Worm (Caenorhabditis elegans): ENCODE results near the gene Y41C4A.12.
A peak's percentile ranks its signal among the peaks of the same experiment; 100 is the strongest.

Gene Y41C4A.12

DNA sequence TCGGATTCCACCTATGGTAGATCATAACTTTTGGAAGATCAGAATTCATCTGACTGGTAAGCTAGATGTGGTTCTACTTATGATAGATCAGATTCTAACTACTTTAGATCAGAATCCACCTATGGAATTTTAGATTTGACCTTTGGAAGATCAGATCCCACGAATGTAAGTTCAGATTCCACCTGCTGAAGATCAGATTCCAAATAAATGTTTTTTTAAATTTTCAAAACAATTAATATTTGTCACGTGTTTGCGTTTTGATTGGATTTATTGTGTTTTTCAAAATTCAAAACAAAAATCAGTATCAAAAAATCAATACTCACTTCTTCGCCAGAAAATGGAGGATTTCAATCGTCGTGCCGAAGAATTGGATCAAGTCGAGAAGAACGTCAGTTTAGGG, 27.9 kb downstream of the Y41C4A.12 start, which contains the start of gene Y41C4A.7:
Gene Y41C4A.7 (plus strand): TSS at position 301 of the 400 bp plus-strand sequence.
- TF ChIP-seq dao-5 (tag; optimal IDR thresholded peaks at IDR 0.05): no peak
- no peak for TF ChIP-seq W03F9.2 (tag; optimal IDR thresholded peaks at IDR 0.05)
- no peak for TF ChIP-seq him-1 (tag; optimal IDR thresholded peaks at IDR 0.05)

DNA sequence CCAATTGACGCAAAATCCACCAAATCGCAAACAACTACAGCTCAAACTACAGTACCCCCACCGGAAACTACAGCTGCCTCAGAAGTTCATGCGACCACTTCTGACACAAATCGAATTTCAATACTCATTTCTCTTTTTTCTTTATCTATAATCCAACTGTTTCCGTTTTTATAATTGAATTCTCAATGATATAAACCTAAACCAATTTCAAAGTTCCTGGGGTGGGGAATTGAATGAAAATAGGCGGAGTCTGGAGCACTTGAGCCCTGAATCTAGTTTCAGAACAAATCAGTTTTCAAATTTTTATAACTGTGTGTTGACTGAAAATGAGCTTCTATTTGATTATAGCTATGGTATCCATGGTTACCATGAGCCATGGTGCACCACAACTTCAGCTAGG, 30.2 kb downstream of the Y41C4A.12 start, which contains the start of gene Y41C4A.6:
Gene Y41C4A.6 (plus strand): TSS at position 301 of the 400 bp plus-strand sequence.
- TF ChIP-seq dao-5 (tag; optimal IDR thresholded peaks at IDR 0.05) (no peak), him-1 (tag; optimal IDR thresholded peaks at IDR 0.05) (no peak), W03F9.2 (tag; optimal IDR thresholded peaks at IDR 0.05) (no peak)

DNA sequence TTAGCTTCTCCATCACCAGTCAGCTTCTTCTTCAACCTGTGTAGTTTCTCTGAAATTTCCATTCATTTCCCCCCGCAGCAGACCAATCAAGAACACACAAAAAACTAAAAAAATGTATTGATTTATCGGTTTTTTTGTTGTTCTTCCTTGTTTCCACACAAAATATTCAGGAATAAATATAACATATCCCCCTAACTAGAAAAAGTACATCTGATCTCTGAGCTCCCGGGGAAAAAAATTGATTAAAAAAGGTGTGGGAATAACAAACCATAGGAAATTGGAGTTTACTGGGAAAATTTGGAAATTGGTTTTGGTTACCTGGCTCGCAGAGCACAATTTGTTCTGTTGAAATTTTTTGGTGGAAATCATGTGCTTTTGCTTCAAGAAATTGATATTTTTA, 31.5 kb downstream of the Y41C4A.12 start, which contains the start of gene Y41C4A.22:
Gene Y41C4A.22 (plus strand): TSS at position 301 of the 400 bp plus-strand sequence.
- TF ChIP-seq dao-5 (tag; optimal IDR thresholded peaks at IDR 0.05): no peak
- TF ChIP-seq W03F9.2 (tag; optimal IDR thresholded peaks at IDR 0.05): no peak
- TF ChIP-seq him-1 (tag; optimal IDR thresholded peaks at IDR 0.05): no peak

DNA sequence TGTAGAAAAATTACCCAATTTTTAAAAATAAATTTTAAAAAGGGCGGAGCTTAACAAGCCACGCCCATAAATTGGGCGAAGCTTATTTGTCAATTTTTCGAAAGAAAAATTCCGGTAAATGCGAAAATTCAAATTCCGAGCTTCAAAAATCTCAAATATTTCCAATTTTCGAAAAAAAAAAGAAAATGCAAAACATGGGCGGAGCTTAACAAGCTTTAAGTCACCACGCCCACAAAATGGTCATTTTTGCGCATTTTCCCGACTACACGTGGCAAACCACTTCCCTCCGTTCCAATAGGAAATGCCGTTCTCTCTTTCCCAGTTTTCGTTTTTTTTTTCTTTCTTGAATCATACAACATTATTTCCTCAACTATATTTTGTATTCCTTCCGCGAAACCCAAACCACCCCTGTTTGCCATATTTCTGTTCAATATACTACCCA, 32.0 kb downstream of the Y41C4A.12 start:
- TF ChIP-seq W03F9.2 (tag; optimal IDR thresholded peaks at IDR 0.05): no peak
- no peak for TF ChIP-seq him-1 (tag; optimal IDR thresholded peaks at IDR 0.05)
- TF ChIP-seq dao-5 (tag; optimal IDR thresholded peaks at IDR 0.05): no peak

DNA sequence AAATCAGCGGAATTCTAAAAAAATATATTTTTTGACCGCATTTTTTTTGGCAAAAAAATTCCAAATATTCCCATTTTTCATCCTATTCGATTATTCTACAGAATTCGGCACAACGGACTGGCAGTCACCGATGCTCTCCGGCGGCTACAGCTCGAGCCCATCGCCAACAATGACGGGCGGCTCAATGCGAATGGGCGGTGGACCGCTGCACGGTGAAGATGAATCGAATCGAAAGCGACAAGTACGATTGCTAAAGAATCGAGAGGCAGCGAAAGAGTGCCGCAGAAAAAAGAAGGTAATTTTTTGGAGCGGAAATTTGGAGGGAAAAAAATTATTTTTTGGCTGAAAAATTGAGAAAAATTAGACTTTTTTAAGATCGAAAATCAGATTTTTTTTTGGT, 34.1 kb downstream of the Y41C4A.12 start:
- TF ChIP-seq dao-5 (tag; optimal IDR thresholded peaks at IDR 0.05): no peak
- no peak for TF ChIP-seq him-1 (tag; optimal IDR thresholded peaks at IDR 0.05)
- TF ChIP-seq W03F9.2 (tag; optimal IDR thresholded peaks at IDR 0.05): no peak

DNA sequence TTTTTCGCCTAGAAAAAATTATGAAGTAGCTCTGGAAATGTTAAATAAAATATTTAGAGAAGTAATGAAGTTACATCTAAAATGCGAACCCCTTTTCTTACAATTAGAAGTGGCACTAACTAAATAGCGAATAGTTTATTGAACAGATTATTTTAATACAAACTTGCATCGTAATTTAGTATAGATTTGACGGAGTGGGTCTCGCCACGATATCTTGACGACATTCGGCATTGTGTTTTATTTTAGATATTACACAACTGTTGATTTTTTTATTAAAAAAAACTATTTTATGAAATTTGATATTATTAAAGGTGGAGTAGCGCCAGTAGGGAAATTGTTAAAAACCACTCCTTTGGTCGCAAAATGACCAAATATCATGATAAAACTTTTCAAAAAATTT, 36.6 kb downstream of the Y41C4A.12 start:
- TF ChIP-seq him-1 (tag; optimal IDR thresholded peaks at IDR 0.05) (no peak), dao-5 (tag; optimal IDR thresholded peaks at IDR 0.05) (no peak), W03F9.2 (tag; optimal IDR thresholded peaks at IDR 0.05) (no peak)

DNA sequence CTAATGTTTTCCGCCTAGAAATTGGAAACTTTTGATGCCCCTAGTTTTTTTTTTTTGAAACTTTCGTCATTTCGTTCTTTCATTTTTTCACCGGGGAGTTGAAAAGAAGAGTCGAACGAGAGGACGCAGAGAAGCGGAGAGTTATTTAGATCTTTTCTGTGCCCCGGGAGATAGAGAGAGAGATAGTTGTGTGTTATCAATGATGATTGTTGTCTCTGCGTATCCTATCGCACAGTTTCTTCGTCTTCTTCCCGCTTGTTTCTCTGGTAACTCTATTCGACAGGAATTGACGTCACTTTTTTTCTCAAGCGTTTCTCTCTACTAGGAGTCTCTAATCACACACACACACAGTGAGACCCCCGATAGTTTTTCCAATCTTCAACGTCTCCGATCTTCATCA, 37.2 kb downstream of the Y41C4A.12 start:
- TF ChIP-seq W03F9.2 (tag; optimal IDR thresholded peaks at IDR 0.05): peak; percentile 48
- TF ChIP-seq him-1 (tag; optimal IDR thresholded peaks at IDR 0.05): no peak

DNA sequence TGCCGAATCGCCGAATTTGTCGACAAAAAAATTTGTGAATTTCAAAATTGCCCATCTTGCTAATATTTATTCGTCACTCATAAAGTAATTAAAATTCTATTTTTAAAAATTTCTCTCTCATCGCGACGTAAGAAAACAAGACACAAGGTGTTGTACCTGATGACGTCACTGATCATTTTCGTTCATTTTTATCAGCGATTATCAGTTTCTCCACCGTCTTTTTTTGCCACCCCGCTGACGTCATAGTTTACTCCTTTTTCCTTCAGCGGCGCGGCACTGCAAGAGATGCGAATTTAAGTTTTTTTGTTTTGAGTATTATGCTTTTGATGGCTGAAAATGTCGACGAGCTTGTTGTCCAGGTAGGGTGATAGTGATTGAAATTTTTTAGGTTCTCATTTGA, 41.7 kb downstream of the Y41C4A.12 start:
- no peak for TF ChIP-seq him-1 (tag; optimal IDR thresholded peaks at IDR 0.05)
- TF ChIP-seq dao-5 (tag; optimal IDR thresholded peaks at IDR 0.05): no peak
- TF ChIP-seq W03F9.2 (tag; optimal IDR thresholded peaks at IDR 0.05): no peak

DNA sequence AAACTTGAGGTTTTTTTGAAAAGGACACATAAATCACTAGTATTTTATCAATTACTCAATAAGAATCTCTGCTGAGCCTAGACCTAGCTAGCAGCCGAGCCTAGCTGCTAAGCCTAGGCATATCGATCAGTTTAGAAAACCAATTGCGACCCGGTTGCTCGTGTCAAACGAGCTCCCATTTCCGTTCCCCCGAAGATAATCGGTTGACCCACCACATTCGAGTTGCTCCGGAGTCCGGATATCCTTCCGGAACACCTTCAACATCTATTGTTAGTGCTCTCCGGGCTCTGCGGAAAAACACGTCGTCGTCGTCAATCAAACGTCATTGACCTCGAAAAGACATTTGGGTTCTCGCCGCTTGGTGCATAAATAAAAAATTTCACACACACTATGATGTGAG, 42.7 kb downstream of the Y41C4A.12 start:
- TF ChIP-seq him-1 (tag; optimal IDR thresholded peaks at IDR 0.05): no peak
- no peak for TF ChIP-seq W03F9.2 (tag; optimal IDR thresholded peaks at IDR 0.05)
- TF ChIP-seq dao-5 (tag; optimal IDR thresholded peaks at IDR 0.05): no peak

DNA sequence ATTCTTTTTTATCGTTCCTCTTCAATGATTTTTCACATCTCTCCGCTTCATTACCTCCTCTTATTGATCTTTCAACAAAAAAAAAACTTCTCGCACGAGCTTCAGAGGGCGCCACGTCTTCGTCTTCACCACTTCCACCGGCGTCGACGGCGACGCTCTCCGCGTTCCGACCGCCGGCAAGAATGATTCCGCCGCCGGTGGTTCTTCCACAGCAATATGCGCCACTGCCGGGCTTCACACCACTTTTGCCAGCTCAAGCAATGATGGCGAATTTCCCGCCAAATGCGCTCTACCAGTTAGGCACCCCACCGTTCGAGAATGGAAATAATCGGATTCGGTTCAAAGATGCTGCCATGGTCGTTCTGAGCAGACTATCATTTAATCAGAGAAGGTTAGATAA, 43.5 kb downstream of the Y41C4A.12 start:
- TF ChIP-seq dao-5 (tag; optimal IDR thresholded peaks at IDR 0.05): no peak
- no peak for TF ChIP-seq W03F9.2 (tag; optimal IDR thresholded peaks at IDR 0.05)

DNA sequence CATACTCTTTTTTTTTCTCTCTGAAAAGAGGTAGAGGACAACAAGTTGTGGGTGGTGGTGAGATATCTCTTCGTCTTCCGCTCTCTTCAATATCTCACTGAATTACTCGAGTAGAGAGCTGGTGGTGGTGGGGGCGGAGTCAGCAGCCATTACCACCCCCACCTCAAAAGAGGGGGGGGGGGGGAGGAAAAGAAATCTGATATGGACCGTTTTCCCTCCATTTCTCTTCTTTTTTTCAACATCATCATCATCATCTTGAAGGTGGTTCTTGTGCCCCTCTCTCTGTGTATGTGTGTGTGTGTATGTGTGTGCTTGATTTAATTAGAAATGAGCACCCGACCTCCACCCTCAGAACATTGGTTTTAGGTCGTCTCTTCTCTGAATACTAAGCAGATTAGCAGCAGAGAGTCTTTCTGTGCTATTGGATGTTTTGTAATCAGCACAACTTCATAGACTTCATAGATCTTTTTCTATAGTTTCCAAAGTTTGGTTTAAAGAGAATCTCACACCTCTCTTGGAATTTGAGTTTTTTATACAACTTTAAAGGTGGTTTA, 45.0 kb downstream of the Y41C4A.12 start:
- TF ChIP-seq dao-5 (tag; optimal IDR thresholded peaks at IDR 0.05): no peak
- no peak for TF ChIP-seq W03F9.2 (tag; optimal IDR thresholded peaks at IDR 0.05)
- no peak for TF ChIP-seq him-1 (tag; optimal IDR thresholded peaks at IDR 0.05)

DNA sequence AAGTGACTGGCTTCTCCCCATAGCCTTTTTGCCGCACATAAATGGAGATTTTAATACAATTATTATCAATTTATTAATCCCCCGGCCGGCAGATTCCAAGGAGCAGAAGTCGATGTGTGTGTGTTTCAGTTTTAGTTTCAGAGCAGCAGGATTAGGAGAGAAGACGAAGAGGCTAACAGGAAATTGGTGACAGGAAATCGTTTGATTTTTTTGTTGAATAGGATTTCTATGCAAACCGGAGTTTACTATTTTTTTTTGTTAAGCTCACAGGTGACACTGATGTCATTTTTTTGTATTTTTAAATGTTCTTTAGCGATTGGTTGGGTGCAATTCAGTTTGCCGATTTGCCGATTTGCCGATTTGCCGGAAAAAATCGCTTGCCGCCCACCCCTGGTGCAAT, 46.0 kb downstream of the Y41C4A.12 start:
- no peak for TF ChIP-seq him-1 (tag; optimal IDR thresholded peaks at IDR 0.05)
- TF ChIP-seq W03F9.2 (tag; optimal IDR thresholded peaks at IDR 0.05): no peak
- no peak for TF ChIP-seq dao-5 (tag; optimal IDR thresholded peaks at IDR 0.05)

Measured in whole organism, L4/young adult.